Fruit fly (Drosophila melanogaster): ENCODE measurements around the gene RpS14b.

Gene RpS14b

dm6 chrX:7920081-7920688 lies 14.5 kb upstream of the RpS14b start, which contains the start of the genes hdm and Ykt6 (continued):
- TF ChIP-seq Scr (GFP tag; IDR thresholded peaks at IDR 0.05; ENCODE audit: partially characterized antibody) (peak; percentile 97), gcm2 (GFP tag; optimal IDR thresholded peaks at IDR 0.05) (no peak), Sin3A (optimal IDR thresholded peaks at IDR 0.05) (peak; percentile 65), gfzf (GFP tag; optimal IDR thresholded peaks at IDR 0.05) (peak; percentile 35), jigr1 (GFP tag; IDR thresholded peaks at IDR 0.05) (0 out of 3 replicates have a peak, but pooled peaks have one; percentile 20), bcd (GFP tag; optimal IDR thresholded peaks at IDR 0.05) (no peak), CG7928 (GFP tag; optimal IDR thresholded peaks at IDR 0.05) (peak; percentile 51), Usf (GFP tag; optimal IDR thresholded peaks at IDR 0.05) (peak; percentile 27), H15 (GFP tag; IDR thresholded peaks at IDR 0.05) (peak; percentile 85), tll (GFP tag; optimal IDR thresholded peaks at IDR 0.05) (no peak), ara (GFP tag; IDR thresholded peaks at IDR 0.05) (peak; percentile 85), NC2α (GFP tag; optimal IDR thresholded peaks at IDR 0.05) (peak; percentile 51), CG3065 (GFP tag; optimal IDR thresholded peaks at IDR 0.05) (peak; percentile 38), HmgZ (tag; optimal IDR thresholded peaks at IDR 0.05) (peak; percentile 90), lab (GFP tag; optimal IDR thresholded peaks at IDR 0.05) (no peak), Ets97D (GFP tag; optimal IDR thresholded peaks at IDR 0.05) (peak; percentile 73), CG1603 (tag; optimal IDR thresholded peaks at IDR 0.05) (peak; percentile 91), CG11085 (GFP tag; IDR thresholded peaks at IDR 0.05) (peak; percentile 68), CG10209 (GFP tag; optimal IDR thresholded peaks at IDR 0.05) (peak; percentile 75), CG11456 (GFP tag; IDR thresholded peaks at IDR 0.05) (no peak; the same call in 1 of the 3 replicates), nom (GFP tag; optimal IDR thresholded peaks at IDR 0.05) (peak; percentile 7), gt (GFP tag; IDR thresholded peaks at IDR 0.05) (peak; percentile 53), CG6175 (GFP tag; IDR thresholded peaks at IDR 0.05) (peak; percentile 73; the same call in 1 of the 3 replicates), CG3281 (GFP tag; optimal IDR thresholded peaks at IDR 0.05) (peak; percentile 64), Neu2 (GFP tag; optimal IDR thresholded peaks at IDR 0.05; ENCODE audit: borderline replicate concordance) (peak; percentile 97), trem (tag; optimal IDR thresholded peaks at IDR 0.05) (peak; percentile 81), CG16863 (GFP tag; optimal IDR thresholded peaks at IDR 0.05) (peak; percentile 80), CG30403 (GFP tag; optimal IDR thresholded peaks at IDR 0.05) (peak; percentile 83), ssp (GFP tag; IDR thresholded peaks at IDR 0.05) (peak; percentile 64), zfh1 (GFP tag; IDR thresholded peaks at IDR 0.05) (peak; percentile 85), Sry-β (GFP tag; optimal IDR thresholded peaks at IDR 0.05) (peak; percentile 12), lilli (GFP tag; optimal IDR thresholded peaks at IDR 0.05) (peak; percentile 90), sug (tag; optimal IDR thresholded peaks at IDR 0.05) (peak; percentile 72), lov (optimal IDR thresholded peaks at IDR 0.05) (no peak), lov (GFP tag; IDR thresholded peaks at IDR 0.05) (peak; percentile 69; the same call in 1 of the 3 replicates), slp2 (GFP tag; optimal IDR thresholded peaks at IDR 0.05) (peak; percentile 67), CG14860 (GFP tag; IDR thresholded peaks at IDR 0.05; ENCODE audit: partially characterized antibody) (peak; percentile 93), CG8089 (GFP tag; optimal IDR thresholded peaks at IDR 0.05) (peak; percentile 41), Hand (GFP tag; optimal IDR thresholded peaks at IDR 0.05) (no peak), vvl (GFP tag; IDR thresholded peaks at IDR 0.05) (peak; percentile 92), CG8924 (tag; optimal IDR thresholded peaks at IDR 0.05) (peak; percentile 56), CG2712 (tag; optimal IDR thresholded peaks at IDR 0.05) (peak; percentile 83), ftz-f1 (GFP tag; optimal IDR thresholded peaks at IDR 0.05) (no peak), CG6254 (GFP tag; optimal IDR thresholded peaks at IDR 0.05) (peak; percentile 39), CG18619 (GFP tag; optimal IDR thresholded peaks at IDR 0.05) (peak; percentile 51), CG17912 (GFP tag; optimal IDR thresholded peaks at IDR 0.05) (no peak), btn (GFP tag; optimal IDR thresholded peaks at IDR 0.05) (peak; percentile 23), ems (GFP tag; optimal IDR thresholded peaks at IDR 0.05) (peak; percentile 74), CG8290 (GFP tag; optimal IDR thresholded peaks at IDR 0.05) (peak; percentile 68), CG8290 (tag; optimal IDR thresholded peaks at IDR 0.05) (peak in 1 of 2 experiments; percentile 14), Meics (GFP tag; optimal IDR thresholded peaks at IDR 0.05) (no peak)
